Fruit fly (Drosophila melanogaster): ENCODE data around the gene ppk22.

Gene ppk22

dm6 chr3R:24813637-24814301 is 45.8 kb downstream of the ppk22 start, which contains the start of the genes lili and CG34150 (continued):
- no peak for TF ChIP-seq nau (GFP tag; optimal IDR thresholded peaks at IDR 0.05)
- no peak for TF ChIP-seq z (GFP tag; IDR thresholded peaks at IDR 0.05)
- TF ChIP-seq tup (GFP tag; optimal IDR thresholded peaks at IDR 0.05) = no peak
- TF ChIP-seq CG6791 (GFP tag; IDR thresholded peaks at IDR 0.05; ENCODE audit: partially characterized antibody) = peak; percentile 76
- no peak for TF ChIP-seq CG14965 (GFP tag; optimal IDR thresholded peaks at IDR 0.05; ENCODE audit: borderline replicate concordance)
- TF ChIP-seq CG11723 (GFP tag; optimal IDR thresholded peaks at IDR 0.05) = peak; percentile 11
- TF ChIP-seq CG11085 (GFP tag; IDR thresholded peaks at IDR 0.05) = peak; percentile 62
- 0 out of 3 replicates have a peak, but pooled peaks have one; percentile 45 for TF ChIP-seq CG2889 (GFP tag; IDR thresholded peaks at IDR 0.05)
- TF ChIP-seq gt (GFP tag; IDR thresholded peaks at IDR 0.05) = no peak
- no peak for TF ChIP-seq Neu2 (GFP tag; optimal IDR thresholded peaks at IDR 0.05; ENCODE audit: borderline replicate concordance)
- TF ChIP-seq CG11560 (tag; IDR thresholded peaks at IDR 0.05) = peak; percentile 60; the same call in 1 of the 3 replicates
- TF ChIP-seq CG9609 (GFP tag; optimal IDR thresholded peaks at IDR 0.05) = peak; percentile 69
- no peak for TF ChIP-seq CG4707 (GFP tag; optimal IDR thresholded peaks at IDR 0.05)
- peak; percentile 77 for TF ChIP-seq Taf1 (GFP tag; IDR thresholded peaks at IDR 0.05)
- TF ChIP-seq CG17568 (GFP tag; optimal IDR thresholded peaks at IDR 0.05) = no peak
- TF ChIP-seq Hr39 (optimal IDR thresholded peaks at IDR 0.05) = no peak
- TF ChIP-seq CG32532 (GFP tag; IDR thresholded peaks at IDR 0.05) = peak; percentile 81
- TF ChIP-seq ci (GFP tag; IDR thresholded peaks at IDR 0.05) = peak; percentile 73
- TF ChIP-seq CG15479 (GFP tag; optimal IDR thresholded peaks at IDR 0.05) = no peak
- no peak for TF ChIP-seq wdn (GFP tag; IDR thresholded peaks at IDR 0.05)
- TF ChIP-seq vfl (GFP tag; optimal IDR thresholded peaks at IDR 0.05) = peak; percentile 73
- TF ChIP-seq CG2116 (GFP tag; optimal IDR thresholded peaks at IDR 0.05) = peak; percentile 89
- peak; percentile 43 for TF ChIP-seq Spps (tag; optimal IDR thresholded peaks at IDR 0.05)
- peak; percentile 62 for TF ChIP-seq sisA (GFP tag; IDR thresholded peaks at IDR 0.05)
- TF ChIP-seq CG3065 (GFP tag; optimal IDR thresholded peaks at IDR 0.05) = no peak
- TF ChIP-seq gce (GFP tag; IDR thresholded peaks at IDR 0.05) = no peak
- TF ChIP-seq dysf (GFP tag; IDR thresholded peaks at IDR 0.05) = peak; percentile 66
- TF ChIP-seq dmrt99B (tag; optimal IDR thresholded peaks at IDR 0.05) = no peak
- TF ChIP-seq Antp (GFP tag; optimal IDR thresholded peaks at IDR 0.05) = peak; percentile 55
- peak; percentile 68 for TF ChIP-seq CG16863 (GFP tag; optimal IDR thresholded peaks at IDR 0.05)
- TF ChIP-seq pb (GFP tag; optimal IDR thresholded peaks at IDR 0.05) = no peak
- TF ChIP-seq grau (tag; optimal IDR thresholded peaks at IDR 0.05) = peak; percentile 75
- peak; percentile 34 for TF ChIP-seq CG3163 (GFP tag; optimal IDR thresholded peaks at IDR 0.05)
- peak; percentile 32 for TF ChIP-seq CG2202 (tag; optimal IDR thresholded peaks at IDR 0.05)
- TF ChIP-seq CG17912 (GFP tag; optimal IDR thresholded peaks at IDR 0.05) = no peak
- TF ChIP-seq CG14710 (tag; optimal IDR thresholded peaks at IDR 0.05) = peak; percentile 91
- no peak for TF ChIP-seq CG1832 (GFP tag; optimal IDR thresholded peaks at IDR 0.05)
- peak; percentile 80 for TF ChIP-seq CG12659 (GFP tag; optimal IDR thresholded peaks at IDR 0.05)
- peak; percentile 46 for TF ChIP-seq CG9797 (GFP tag; optimal IDR thresholded peaks at IDR 0.05)
- no peak for TF ChIP-seq Vsx1 (GFP tag; optimal IDR thresholded peaks at IDR 0.05)
- peak; percentile 82 for TF ChIP-seq Dbx (GFP tag; IDR thresholded peaks at IDR 0.05)
- TF ChIP-seq CG13424 (tag; optimal IDR thresholded peaks at IDR 0.05) = peak; percentile 89
- TF ChIP-seq CG10366 (GFP tag; IDR thresholded peaks at IDR 0.05) = peak; percentile 63
- TF ChIP-seq bbx (GFP tag; IDR thresholded peaks at IDR 0.05; ENCODE audit: partially characterized antibody) = peak; percentile 80
- peak; percentile 48 for TF ChIP-seq gcm2 (GFP tag; optimal IDR thresholded peaks at IDR 0.05)
- no peak for TF ChIP-seq D (optimal IDR thresholded peaks at IDR 0.05)
- no peak for TF ChIP-seq D (GFP tag; optimal IDR thresholded peaks at IDR 0.05)
- TF ChIP-seq chm (GFP tag; IDR thresholded peaks at IDR 0.05) = peak; percentile 87
- no peak for TF ChIP-seq CG5180 (GFP tag; optimal IDR thresholded peaks at IDR 0.05)
- TF ChIP-seq Awh (GFP tag; IDR thresholded peaks at IDR 0.05) = peak; percentile 68; the same call in 1 of the 2 replicates
- peak; percentile 74 for TF ChIP-seq Hr3 (GFP tag; optimal IDR thresholded peaks at IDR 0.05)
